Worm (Caenorhabditis elegans) whole organism, midembryonic: ENCODE data around the gene popl-5.

Experiments used
- flt-1 ChIP-seq: fragments of 200-800 bp; sonication (Bioruptor generic); IDR thresholded peaks from 2 replicates; pipeline ENCODE4 v1.3.6; 2022; ENCODE audit warnings: missing genetic modification characterization, missing compliant biosample characterization
- klf-2 ChIP-seq: fragments of 200-800 bp; sonication (Bioruptor generic); conservative IDR thresholded peaks from 2 replicates; pipeline ENCODE4 v1.3.6; 2022; ENCODE audit warnings: missing genetic modification reagents, missing genetic modification characterization, missing compliant biosample characterization
- ref-1 ChIP-seq: fragments of 200-800 bp; sonication (Bioruptor generic); conservative IDR thresholded peaks from 2 replicates; pipeline ENCODE4 v1.3.6; 2022; ENCODE audit warnings: missing genetic modification reagents, missing genetic modification characterization, missing compliant biosample characterization

DNA sequence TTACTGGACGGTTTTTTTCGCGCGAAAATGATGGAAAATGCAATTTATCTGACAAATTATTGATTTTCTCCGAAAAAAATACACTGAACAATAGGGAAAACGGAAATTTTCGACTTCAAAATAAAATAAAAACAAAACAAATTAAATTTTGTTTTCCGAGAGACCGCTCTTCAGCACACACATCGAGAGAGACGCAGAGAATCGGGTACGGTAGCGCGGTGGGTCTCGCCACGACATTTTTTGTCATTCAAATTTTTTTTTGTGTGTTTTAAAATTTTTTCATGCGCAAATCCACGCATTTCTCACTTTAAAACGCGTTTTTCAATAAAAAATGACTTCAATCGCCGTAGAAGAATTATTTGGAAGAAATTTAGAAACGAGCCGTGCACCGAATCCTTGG is 36.9 kb upstream of the popl-5 start:
- TF ChIP-seq flt-1 (no peak), klf-2 (no peak), ref-1 (GFP tag; lab: Robert Waterston, UW) (no peak)
